Worm (Caenorhabditis elegans) whole organism, young adult: ENCODE measurements around the gene F22E5.22.

ENCODE experiments used
- C06A6.2 ChIP-seq: fragments of 200-800 bp; sonication (Bioruptor generic); conservative IDR thresholded peaks from 2 replicates; pipeline ENCODE4 v1.3.6; 2022; ENCODE audit warnings: missing genetic modification characterization, missing compliant biosample characterization
- F57C9.4 ChIP-seq: sonication (generic microtip); optimal IDR thresholded peaks from 2 replicates; lab custom pipeline; 2017; ENCODE audit warnings: mild to moderate bottlenecking, missing genetic modification characterization, missing compliant biosample characterization
- die-1 ChIP-seq: sonication (generic microtip); optimal IDR thresholded peaks from 2 replicates; lab custom pipeline; 2016; ENCODE audit warnings: missing genotype, mild to moderate bottlenecking, missing genetic modification characterization, missing compliant biosample characterization
- hlh-12 ChIP-seq: sonication (generic microtip); optimal IDR thresholded peaks from 2 replicates; lab custom pipeline; 2016; ENCODE audit warnings: missing genetic modification characterization, missing compliant biosample characterization
- lin-35 ChIP-seq, 3 experiments: fragments of 150-350 bp in 2 of 3; sonication (generic microtip) in 1 of 3; optimal IDR thresholded peaks; 2 replicates each; lab custom pipeline; 2014 to 2018; ENCODE audit warnings: missing biosample characterization in 3 of 3, missing genetic modification characterization in 3 of 3, missing genetic modification reagents in 3 of 3
- lin-40 ChIP-seq: sonication (generic microtip); optimal IDR thresholded peaks from 2 replicates; lab custom pipeline; 2016; ENCODE audit warnings: missing genetic modification characterization, mild to moderate bottlenecking, missing compliant biosample characterization, missing genotype, missing genetic modification reagents
- lin-54 ChIP-seq: fragments of 200-800 bp; sonication (Bioruptor generic); optimal IDR thresholded peaks from 2 replicates; lab custom pipeline; 2018; ENCODE audit warnings: mild to moderate bottlenecking, missing genetic modification characterization, missing compliant biosample characterization
- lsl-1 ChIP-seq: fragments of 200-800 bp; sonication (Bioruptor generic); optimal IDR thresholded peaks from 2 replicates; lab custom pipeline; 2018; ENCODE audit warnings: mild to moderate bottlenecking, missing genetic modification characterization, moderate library complexity, missing compliant biosample characterization
- nhr-27 ChIP-seq: fragments of 200-800 bp; sonication (Bioruptor generic); optimal IDR thresholded peaks from 2 replicates; lab custom pipeline; 2018; ENCODE audit warnings: mild to moderate bottlenecking, missing genetic modification characterization, moderate library complexity, missing compliant biosample characterization
- rpc-1 ChIP-seq, 2 experiments: fragments of 150-350 bp in 1 of 2; sonication (generic microtip) in 1 of 2; optimal IDR thresholded peaks; 2 replicates each; lab custom pipeline; 2014 to 2018; ENCODE audit warnings: missing biosample characterization in 1 of 2, missing genetic modification characterization in 1 of 2, missing genetic modification reagents in 1 of 2, missing genotype in 1 of 2
- snpc-4 ChIP-seq, 5 experiments: fragments of 150-350 bp in 1 of 5; sonication (generic microtip) in 4 of 5; optimal IDR thresholded peaks; 2 replicates each; lab custom pipeline; 2014 to 2018; ENCODE audit warnings: missing genetic modification characterization in 5 of 5, missing biosample characterization in 3 of 5, antibody characterized with exemption in 2 of 5, mild to moderate bottlenecking in 2 of 5, missing compliant biosample characterization in 2 of 5, missing genotype in 2 of 5, moderate library complexity in 2 of 5, missing genetic modification reagents in 1 of 5
- ztf-6 ChIP-seq: fragments of 200-800 bp; sonication (Bioruptor generic); IDR thresholded peaks from 2 replicates; pipeline ENCODE4 v1.3.6; 2022; ENCODE audit warnings: missing genetic modification reagents, missing genetic modification characterization, missing compliant biosample characterization

- no peak for TF ChIP-seq lin-54
- TF ChIP-seq rpc-1 (optimal IDR thresholded peaks at IDR 0.05; lab: Kevin White, UChicago) = no peak
- TF ChIP-seq rpc-1 (tag; optimal IDR thresholded peaks at IDR 0.05; lab: Kevin White, UChicago) = no peak
- no peak for TF ChIP-seq nhr-27 (tag; lab: Kevin White, UChicago)
- no peak for TF ChIP-seq C06A6.2 (GFP tag; lab: Robert Waterston, UW)
- TF ChIP-seq lsl-1 = no peak
- TF ChIP-seq snpc-4 (GFP tag; optimal IDR thresholded peaks at IDR 0.05; lab: Kevin White, UChicago) = no peak
- TF ChIP-seq snpc-4 (tag; optimal IDR thresholded peaks at IDR 0.05; lab: Kevin White, UChicago) = no peak
- TF ChIP-seq lin-40 (tag; lab: Kevin White, UChicago) = no peak
- TF ChIP-seq lin-35 (GFP tag; optimal IDR thresholded peaks at IDR 0.05; lab: Kevin White, UChicago) = no peak
- no peak for TF ChIP-seq hlh-12 (tag; lab: Kevin White, UChicago)
- TF ChIP-seq ztf-6 (GFP tag; lab: Robert Waterston, UW) = no peak
- no peak for TF ChIP-seq die-1
- no peak for TF ChIP-seq F57C9.4
Observed at ce11 chrII:2709942-2710341, 44.2 kb downstream of the F22E5.22 start, which contains the start of gene T05A8.1.
